Fruit fly (Drosophila melanogaster) whole organism, embryonic: Measurements from ENCODE around the gene Apoltp.

Source experiments
- CG10209 ChIP-seq: fragments of 200-800 bp; sonication (Bioruptor generic); optimal IDR thresholded peaks from 3 replicates; lab custom pipeline; 2017; ENCODE audit warnings: missing biosample characterization, mild to moderate bottlenecking, missing genetic modification characterization, missing genetic modification reagents
- CG10565 ChIP-seq: fragments of 200-800 bp; sonication (Bioruptor generic); optimal IDR thresholded peaks from 3 replicates; lab custom pipeline; 2016; ENCODE audit warnings: missing biosample characterization, mild to moderate bottlenecking, missing genetic modification characterization
- CG10979 ChIP-seq: fragments of 200-800 bp; sonication (Bioruptor generic); optimal IDR thresholded peaks from 2 replicates; lab custom pipeline; 2018; ENCODE audit warnings: missing biosample characterization, mild to moderate bottlenecking, missing genetic modification characterization, moderate library complexity
- CG11723 ChIP-seq: fragments of 200-800 bp; sonication (Bioruptor generic); optimal IDR thresholded peaks from 2 replicates; lab custom pipeline; 2017; ENCODE audit warnings: missing biosample characterization, mild to moderate bottlenecking, missing genetic modification characterization
- CG12391 ChIP-seq: fragments of 200-800 bp; sonication (Bioruptor generic); optimal IDR thresholded peaks from 3 replicates; lab custom pipeline; 2018; ENCODE audit warnings: missing biosample characterization, mild to moderate bottlenecking, missing genetic modification characterization, moderate library complexity
- CG13624 ChIP-seq: fragments of 200-800 bp; sonication (Bioruptor generic); optimal IDR thresholded peaks from 2 replicates; lab custom pipeline; 2016; ENCODE audit warnings: missing biosample characterization, missing genetic modification characterization
- CG15601 ChIP-seq: fragments of 200-800 bp; sonication (Bioruptor generic); optimal IDR thresholded peaks from 3 replicates; lab custom pipeline; 2019; ENCODE audit warnings: missing biosample characterization, mild to moderate bottlenecking, missing genetic modification characterization, moderate library complexity
- CG17802 ChIP-seq: fragments of 200-800 bp; sonication (Bioruptor generic); optimal IDR thresholded peaks from 2 replicates; lab custom pipeline; 2018; ENCODE audit warnings: missing biosample characterization, mild to moderate bottlenecking, missing genetic modification characterization, moderate library complexity
- CG18262 ChIP-seq: fragments of 200-800 bp; optimal IDR thresholded peaks from 3 replicates; lab custom pipeline; 2019; ENCODE audit warnings: missing biosample characterization, mild to moderate bottlenecking, missing genetic modification characterization, moderate library complexity
- CG1832 ChIP-seq: fragments of 200-800 bp; sonication (Bioruptor generic); optimal IDR thresholded peaks from 2 replicates; lab custom pipeline; 2017; ENCODE audit warnings: missing biosample characterization, mild to moderate bottlenecking, missing genetic modification characterization, inconsistent platforms
- CG18764 ChIP-seq: fragments of 200-800 bp; sonication (Bioruptor generic); optimal IDR thresholded peaks from 3 replicates; lab custom pipeline; 2016; ENCODE audit warnings: missing biosample characterization, missing genetic modification characterization
- CG30020 ChIP-seq: fragments of 200-800 bp; optimal IDR thresholded peaks from 2 replicates; lab custom pipeline; 2019; ENCODE audit warnings: missing biosample characterization, mild to moderate bottlenecking, missing genetic modification characterization, moderate library complexity
- CG31441 ChIP-seq: fragments of 200-800 bp; sonication (Bioruptor generic); IDR thresholded peaks from 2 replicates; pipeline ENCODE4 v1.3.6; 2022; ENCODE audit warnings: missing biosample characterization, missing genetic modification characterization
- CG34422 ChIP-seq: fragments of 200-800 bp; sonication (Bioruptor generic); IDR thresholded peaks from 3 replicates; pipeline ENCODE4 v1.3.6; 2022; ENCODE audit warnings: missing biosample characterization, missing genetic modification characterization
- CG4424 ChIP-seq: fragments of 200-800 bp; sonication (Bioruptor generic); optimal IDR thresholded peaks from 3 replicates; lab custom pipeline; 2016; ENCODE audit warnings: missing biosample characterization, missing genetic modification characterization
- CG4730 ChIP-seq: fragments of 200-800 bp; sonication (Bioruptor generic); IDR thresholded peaks from 2 replicates; pipeline ENCODE4 v1.3.6; 2022; ENCODE audit warnings: missing biosample characterization, missing genetic modification characterization
- CG6254 ChIP-seq: fragments of 200-800 bp; sonication (Bioruptor generic); optimal IDR thresholded peaks from 3 replicates; lab custom pipeline; 2017; ENCODE audit warnings: mild to moderate bottlenecking, missing biosample characterization, missing genetic modification reagents, missing genetic modification characterization
- CG6765 ChIP-seq: fragments of 200-800 bp; sonication (Bioruptor generic); optimal IDR thresholded peaks from 3 replicates; lab custom pipeline; 2017; ENCODE audit warnings: missing biosample characterization, mild to moderate bottlenecking, missing genetic modification characterization
- CG8281 ChIP-seq: fragments of 200-800 bp; sonication (Bioruptor generic); optimal IDR thresholded peaks from 2 replicates; lab custom pipeline; 2018; ENCODE audit warnings: missing biosample characterization, mild to moderate bottlenecking, missing genetic modification characterization, moderate library complexity
- CG8924 ChIP-seq: fragments of 200-800 bp; optimal IDR thresholded peaks from 3 replicates; lab custom pipeline; 2019; ENCODE audit warnings: missing biosample characterization, mild to moderate bottlenecking, missing genetic modification characterization, moderate library complexity
- CG9609 ChIP-seq: fragments of 200-800 bp; sonication (Bioruptor generic); optimal IDR thresholded peaks from 3 replicates; lab custom pipeline; 2016; ENCODE audit warnings: missing biosample characterization, missing genetic modification characterization
- CG9817 ChIP-seq: fragments of 200-800 bp; sonication (Bioruptor generic); optimal IDR thresholded peaks from 2 replicates; lab custom pipeline; 2018; ENCODE audit warnings: missing biosample characterization, mild to moderate bottlenecking, missing genetic modification characterization, moderate library complexity
- CHES-1-like ChIP-seq: fragments of 200-800 bp; sonication (Bioruptor generic); optimal IDR thresholded peaks from 2 replicates; lab custom pipeline; 2016; ENCODE audit warnings: missing biosample characterization, missing genetic modification characterization
- H15 ChIP-seq: fragments of 200-800 bp; sonication (Bioruptor generic); IDR thresholded peaks from 3 replicates; pipeline ENCODE4 v1.3.6; 2022; ENCODE audit warnings: missing biosample characterization, missing genetic modification characterization
- HLH3B ChIP-seq: fragments of 200-800 bp; sonication (Bioruptor generic); IDR thresholded peaks from 2 replicates; pipeline ENCODE4 v1.3.6; 2022; ENCODE audit warnings: missing biosample characterization, missing genetic modification characterization
- Optix ChIP-seq: fragments of 200-800 bp; sonication (Bioruptor generic); IDR thresholded peaks from 3 replicates; pipeline ENCODE4 v1.3.6; 2022; ENCODE audit warnings: missing biosample characterization, missing genetic modification characterization
- Ptx1 ChIP-seq: fragments of 200-800 bp; sonication (Bioruptor generic); IDR thresholded peaks from 2 replicates; pipeline ENCODE4 v1.3.6; 2022; ENCODE audit warnings: missing biosample characterization, missing genetic modification characterization
- Sox102F ChIP-seq: fragments of 200-800 bp; sonication (Bioruptor generic); optimal IDR thresholded peaks from 2 replicates; lab custom pipeline; 2018; ENCODE audit warnings: missing biosample characterization, mild to moderate bottlenecking, missing genetic modification characterization, moderate library complexity
- Xrp1 ChIP-seq: fragments of 200-800 bp; sonication (Bioruptor generic); IDR thresholded peaks from 2 replicates; pipeline ENCODE4 v1.3.6; 2022; ENCODE audit warnings: missing biosample characterization, missing genetic modification characterization
- ab ChIP-seq: fragments of 200-800 bp; sonication (Bioruptor generic); optimal IDR thresholded peaks from 2 replicates; lab custom pipeline; 2016; ENCODE audit warnings: missing biosample characterization, missing genetic modification characterization
- az2 ChIP-seq: fragments of 200-800 bp; sonication (Bioruptor generic); optimal IDR thresholded peaks from 3 replicates; lab custom pipeline; 2016; ENCODE audit warnings: missing biosample characterization, missing genetic modification characterization
- br ChIP-seq: fragments of >200 bp; optimal IDR thresholded peaks from 2 replicates; lab custom pipeline; 2017
- cad ChIP-seq: fragments of >200 bp; optimal IDR thresholded peaks from 2 replicates; lab custom pipeline; 2017; ENCODE audit warnings: missing biosample characterization, missing genetic modification characterization
- ci ChIP-seq: fragments of 200-800 bp; sonication (Bioruptor generic); IDR thresholded peaks from 3 replicates; pipeline ENCODE4 v1.3.6; 2022; ENCODE audit warnings: missing biosample characterization, missing genetic modification characterization
- crc ChIP-seq: fragments of 200-800 bp; sonication (Bioruptor generic); optimal IDR thresholded peaks from 2 replicates; lab custom pipeline; 2016; ENCODE audit warnings: missing biosample characterization, missing genetic modification characterization
- dati ChIP-seq: fragments of 200-800 bp; sonication (Bioruptor generic); IDR thresholded peaks from 2 replicates; pipeline ENCODE4 v1.3.6; 2022; ENCODE audit warnings: missing biosample characterization, missing genetic modification characterization
- gem ChIP-seq: fragments of 200-800 bp; sonication (Bioruptor generic); optimal IDR thresholded peaks from 2 replicates; lab custom pipeline; 2019; ENCODE audit warnings: missing biosample characterization, mild to moderate bottlenecking, missing genetic modification characterization, moderate library complexity
- hb ChIP-seq: fragments of 200-800 bp; sonication (Bioruptor generic); IDR thresholded peaks from 3 replicates; pipeline ENCODE4 v1.3.6; 2022; ENCODE audit warnings: missing biosample characterization, missing genetic modification characterization; ENCODE audit not compliant: partially characterized antibody
- hkb ChIP-seq, 2 experiments: fragments of 200-800 bp in 1 of 2; fragments of >200 bp in 1 of 2; sonication (Bioruptor generic) in 1 of 2; IDR thresholded peaks in 1 of 2; optimal IDR thresholded peaks in 1 of 2; 2 replicates each; pipeline versions ENCODE4 v1.3.6 to Lab custom; 2017 to 2022; ENCODE audit warnings: missing biosample characterization in 1 of 2, missing genetic modification characterization in 1 of 2
- insv ChIP-seq, 2 experiments: fragments of 200-800 bp; sonication (Bioruptor generic); optimal IDR thresholded peaks; 3 replicates each; lab custom pipeline; 2016 to 2018; ENCODE audit warnings: missing biosample characterization in 2 of 2, missing genetic modification characterization in 2 of 2
- ken ChIP-seq: fragments of 200-800 bp; sonication (Bioruptor generic); IDR thresholded peaks from 3 replicates; pipeline ENCODE4 v1.3.6; 2022; ENCODE audit warnings: missing biosample characterization, missing genetic modification characterization
- maf-S ChIP-seq: fragments of 200-800 bp; sonication (Bioruptor generic); optimal IDR thresholded peaks from 2 replicates; lab custom pipeline; 2016; ENCODE audit warnings: missing biosample characterization, missing genetic modification characterization
- nerfin-1 ChIP-seq: fragments of 200-800 bp; sonication (Bioruptor generic); optimal IDR thresholded peaks from 3 replicates; lab custom pipeline; 2019; ENCODE audit warnings: missing biosample characterization, mild to moderate bottlenecking, missing genetic modification characterization, moderate library complexity
- nerfin-2 ChIP-seq: fragments of 200-800 bp; sonication (Bioruptor generic); IDR thresholded peaks from 2 replicates; pipeline ENCODE4 v1.3.6; 2022; ENCODE audit warnings: missing biosample characterization, missing genetic modification characterization; ENCODE audit not compliant: partially characterized antibody
- pb ChIP-seq: fragments of 200-800 bp; sonication (Bioruptor generic); optimal IDR thresholded peaks from 3 replicates; lab custom pipeline; 2016; ENCODE audit warnings: missing biosample characterization, missing genetic modification characterization
- phol ChIP-seq: fragments of 200-800 bp; sonication (Bioruptor generic); optimal IDR thresholded peaks from 3 replicates; lab custom pipeline; 2018; ENCODE audit warnings: missing biosample characterization, mild to moderate bottlenecking, missing genetic modification characterization, moderate library complexity
- pum ChIP-seq: fragments of 200-800 bp; sonication (Bioruptor generic); optimal IDR thresholded peaks from 2 replicates; lab custom pipeline; 2016; ENCODE audit warnings: missing biosample characterization, missing genetic modification characterization
- sqz ChIP-seq: fragments of 200-800 bp; sonication (Bioruptor generic); optimal IDR thresholded peaks from 3 replicates; lab custom pipeline; 2018; ENCODE audit warnings: missing biosample characterization, mild to moderate bottlenecking, missing genetic modification characterization
- tio ChIP-seq: fragments of 200-800 bp; sonication (Bioruptor generic); optimal IDR thresholded peaks from 2 replicates; lab custom pipeline; 2017; ENCODE audit warnings: missing biosample characterization, missing genetic modification characterization, inconsistent platforms
- yki ChIP-seq: fragments of >200 bp; optimal IDR thresholded peaks from 3 replicates; lab custom pipeline; 2018

Apoltp gene

DNA sequence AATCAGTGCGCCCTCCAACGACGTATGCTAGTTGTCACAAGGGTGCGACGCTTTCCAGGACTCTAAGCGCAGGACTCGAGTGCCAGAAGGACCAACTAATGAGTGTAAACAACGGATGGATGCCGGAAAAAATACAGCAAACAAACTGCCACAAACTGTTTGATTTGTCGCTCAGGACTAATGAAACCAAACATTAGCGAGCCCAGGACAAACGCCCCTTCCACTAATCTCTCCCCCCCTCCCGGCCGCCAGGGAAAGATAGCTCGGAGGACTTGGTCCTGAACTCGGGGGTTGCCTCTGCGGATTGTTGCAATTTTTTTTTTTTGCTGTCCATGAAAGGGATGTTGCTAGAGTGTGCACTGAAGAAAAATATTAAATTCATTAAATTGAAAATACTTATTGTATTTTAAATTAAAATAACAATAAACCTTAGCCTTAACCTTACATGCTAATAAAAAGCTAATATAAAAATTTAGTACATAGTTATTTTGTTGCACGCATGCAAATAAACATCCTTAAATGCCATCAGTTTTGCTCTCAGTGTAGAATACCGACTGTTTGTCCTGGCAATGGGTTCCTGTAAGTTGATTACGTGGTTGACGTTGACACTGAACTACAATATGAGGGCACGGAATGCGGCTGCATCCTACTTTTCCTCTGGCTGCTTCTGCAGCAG lies 39.2 kb upstream of the Apoltp start (continued):
- no peak for TF ChIP-seq CG1832
- no peak for TF ChIP-seq cad (GFP tag; lab: Kevin White, UChicago)
- TF ChIP-seq maf-S: no peak
- TF ChIP-seq CG6765: no peak
- no peak for TF ChIP-seq CG9817 (tag; lab: Kevin White, UChicago)
- peak; percentile 11 for TF ChIP-seq CG18764 (GFP tag; lab: Kevin White, UChicago)
- peak; percentile 41 for TF ChIP-seq Sox102F (GFP tag; lab: Kevin White, UChicago)
- TF ChIP-seq CG8924 (tag; lab: Kevin White, UChicago): peak; percentile 51
- no peak for TF ChIP-seq Optix (GFP tag; lab: Robert Waterston, UW)
- TF ChIP-seq CG34422 (GFP tag; lab: Robert Waterston, UW): peak; percentile 51; the same call in 1 of the 3 replicates
- TF ChIP-seq CG10209: peak; percentile 44
- no peak for TF ChIP-seq nerfin-2 (GFP tag; lab: Robert Waterston, UW)
- TF ChIP-seq Xrp1: peak; percentile 84
- TF ChIP-seq CG8281: no peak
- peak; percentile 54 for TF ChIP-seq Ptx1 (GFP tag; lab: Robert Waterston, UW)
- no peak for TF ChIP-seq crc
- TF ChIP-seq ab (GFP tag; lab: Kevin White, UChicago): no peak
- TF ChIP-seq az2 (GFP tag; lab: Kevin White, UChicago): peak; percentile 50
- peak; percentile 83 for TF ChIP-seq CG18262 (tag; lab: Kevin White, UChicago)
- peak; percentile 61 for TF ChIP-seq CG12391 (tag; lab: Kevin White, UChicago)
- TF ChIP-seq H15 (GFP tag; lab: Robert Waterston, UW): no peak
- peak; percentile 68; the same call in 1 of the 2 replicates for TF ChIP-seq CG31441 (GFP tag; lab: Robert Waterston, UW)
- no peak for TF ChIP-seq CG10565 (GFP tag; lab: Kevin White, UChicago)
- TF ChIP-seq phol: peak; percentile 73
- peak; percentile 35 for TF ChIP-seq CG6254 (GFP tag; lab: Kevin White, UChicago)
- TF ChIP-seq CG9609: no peak
- no peak for TF ChIP-seq hkb (optimal IDR thresholded peaks at IDR 0.05; lab: Kevin White, UChicago)
- peak; percentile 37; the same call in 1 of the 2 replicates for TF ChIP-seq hkb (GFP tag; IDR thresholded peaks at IDR 0.05; lab: Robert Waterston, UW)
- peak; percentile 43 for TF ChIP-seq CG15601 (tag; lab: Kevin White, UChicago)
- no peak for TF ChIP-seq dati (GFP tag; lab: Robert Waterston, UW)
- TF ChIP-seq yki (lab: Kevin White, UChicago): no peak
- TF ChIP-seq CG10979 (tag; lab: Kevin White, UChicago): peak; percentile 85
- TF ChIP-seq CG11723 (GFP tag; lab: Kevin White, UChicago): no peak
- peak; percentile 73 for TF ChIP-seq gem (tag; lab: Kevin White, UChicago)
- no peak for TF ChIP-seq insv (GFP tag; optimal IDR thresholded peaks at IDR 0.05; lab: Kevin White, UChicago)
- TF ChIP-seq ci (GFP tag; lab: Robert Waterston, UW): 0 out of 3 replicates have a peak, but pooled peaks have one; percentile 35
- TF ChIP-seq pum (GFP tag; lab: Kevin White, UChicago): no peak
- no peak for TF ChIP-seq CG13624 (GFP tag; lab: Kevin White, UChicago)
- TF ChIP-seq CG30020 (tag; lab: Kevin White, UChicago): no peak
- TF ChIP-seq pb (GFP tag; lab: Kevin White, UChicago): no peak
- peak; percentile 34; the same call in 1 of the 2 replicates for TF ChIP-seq HLH3B (GFP tag; lab: Robert Waterston, UW)
- no peak for TF ChIP-seq CG17802 (tag; lab: Kevin White, UChicago)
- peak; percentile 38 for TF ChIP-seq CG4424
- no peak for TF ChIP-seq CHES-1-like
- TF ChIP-seq sqz (GFP tag; lab: Kevin White, UChicago): peak; percentile 91
- TF ChIP-seq hb: no peak
- peak; percentile 1 for TF ChIP-seq tio (GFP tag; lab: Kevin White, UChicago)
- no peak for TF ChIP-seq br
- TF ChIP-seq CG4730 (GFP tag; lab: Robert Waterston, UW): 0 out of 2 replicates have a peak, but pooled peaks have one; percentile 37
- TF ChIP-seq ken (GFP tag; lab: Robert Waterston, UW): peak; percentile 15; the same call in 1 of the 3 replicates
- peak; percentile 62 for TF ChIP-seq nerfin-1 (tag; lab: Kevin White, UChicago)
